Fruit fly (Drosophila melanogaster) whole organism, embryonic: ENCODE results near the gene rasp.
A peak's percentile ranks its signal among the peaks of the same experiment; 100 is the strongest.

Experiments
- BEAF-32 ChIP-seq: fragments of 200-800 bp; sonication (Bioruptor generic); optimal IDR thresholded peaks from 3 replicates; lab custom pipeline; 2017; ENCODE audit warnings: missing biosample characterization, missing genetic modification characterization, mild to moderate bottlenecking, moderate library complexity, missing genetic modification reagents
- CG10209 ChIP-seq: fragments of 200-800 bp; sonication (Bioruptor generic); optimal IDR thresholded peaks from 3 replicates; lab custom pipeline; 2017; ENCODE audit warnings: missing biosample characterization, mild to moderate bottlenecking, missing genetic modification characterization, missing genetic modification reagents
- CG10959 ChIP-seq: fragments of 200-800 bp; sonication (Bioruptor generic); IDR thresholded peaks from 2 replicates; pipeline ENCODE4 v1.3.6; 2022; ENCODE audit warnings: missing biosample characterization, missing genetic modification characterization
- CG10979 ChIP-seq: fragments of 200-800 bp; sonication (Bioruptor generic); optimal IDR thresholded peaks from 2 replicates; lab custom pipeline; 2018; ENCODE audit warnings: missing biosample characterization, mild to moderate bottlenecking, missing genetic modification characterization, moderate library complexity
- CG11696 ChIP-seq: fragments of 200-800 bp; sonication (Bioruptor generic); IDR thresholded peaks from 2 replicates; pipeline ENCODE4 v1.3.6; 2022; ENCODE audit warnings: missing biosample characterization, missing genetic modification characterization
- CG13775 ChIP-seq: fragments of 200-800 bp; sonication (Bioruptor generic); optimal IDR thresholded peaks from 3 replicates; lab custom pipeline; 2017; ENCODE audit warnings: missing biosample characterization, mild to moderate bottlenecking, missing genetic modification characterization
- CG14441 ChIP-seq: fragments of 200-800 bp; sonication (Bioruptor generic); IDR thresholded peaks from 2 replicates; pipeline ENCODE4 v1.3.6; 2022; ENCODE audit warnings: missing biosample characterization, missing genetic modification characterization
- CG15514 ChIP-seq: fragments of 200-800 bp; sonication (Bioruptor generic); optimal IDR thresholded peaks from 3 replicates; lab custom pipeline; 2017; ENCODE audit warnings: missing biosample characterization, missing genetic modification characterization, mild to moderate bottlenecking, moderate library complexity, missing genetic modification reagents
- CG17829 ChIP-seq: fragments of 200-800 bp; optimal IDR thresholded peaks from 2 replicates; lab custom pipeline; 2019; ENCODE audit warnings: missing biosample characterization, mild to moderate bottlenecking, missing genetic modification characterization, moderate library complexity
- CG2116 ChIP-seq: fragments of 200-800 bp; sonication (Bioruptor generic); optimal IDR thresholded peaks from 3 replicates; lab custom pipeline; 2018; ENCODE audit warnings: missing biosample characterization, mild to moderate bottlenecking, missing genetic modification characterization
- CG2120 ChIP-seq: fragments of 200-800 bp; sonication (Bioruptor generic); optimal IDR thresholded peaks from 3 replicates; lab custom pipeline; 2016; ENCODE audit warnings: missing biosample characterization, missing genetic modification characterization
- CG34422 ChIP-seq: fragments of 200-800 bp; sonication (Bioruptor generic); IDR thresholded peaks from 3 replicates; pipeline ENCODE4 v1.3.6; 2022; ENCODE audit warnings: missing biosample characterization, missing genetic modification characterization
- CG6254 ChIP-seq: fragments of 200-800 bp; sonication (Bioruptor generic); optimal IDR thresholded peaks from 3 replicates; lab custom pipeline; 2017; ENCODE audit warnings: mild to moderate bottlenecking, missing biosample characterization, missing genetic modification reagents, missing genetic modification characterization
- CG6765 ChIP-seq: fragments of 200-800 bp; sonication (Bioruptor generic); optimal IDR thresholded peaks from 3 replicates; lab custom pipeline; 2017; ENCODE audit warnings: missing biosample characterization, mild to moderate bottlenecking, missing genetic modification characterization
- CG8924 ChIP-seq: fragments of 200-800 bp; optimal IDR thresholded peaks from 3 replicates; lab custom pipeline; 2019; ENCODE audit warnings: missing biosample characterization, mild to moderate bottlenecking, missing genetic modification characterization, moderate library complexity
- CG9727 ChIP-seq: fragments of 200-800 bp; sonication (Bioruptor generic); optimal IDR thresholded peaks from 3 replicates; lab custom pipeline; 2017; ENCODE audit warnings: missing biosample characterization, mild to moderate bottlenecking, missing genetic modification characterization
- CoRest ChIP-seq: fragments of 200-800 bp; sonication (Bioruptor generic); optimal IDR thresholded peaks from 3 replicates; lab custom pipeline; 2018; ENCODE audit warnings: missing biosample characterization, mild to moderate bottlenecking, missing genetic modification characterization, moderate library complexity
- Ets97D ChIP-seq: fragments of 200-800 bp; sonication (Bioruptor generic); optimal IDR thresholded peaks from 3 replicates; lab custom pipeline; 2016; ENCODE audit warnings: missing biosample characterization, missing genetic modification characterization
- Fer3 ChIP-seq: fragments of 200-800 bp; sonication (Bioruptor generic); optimal IDR thresholded peaks from 2 replicates; lab custom pipeline; 2018; ENCODE audit warnings: missing biosample characterization, mild to moderate bottlenecking, missing genetic modification characterization, moderate library complexity
- HHEX ChIP-seq: fragments of 200-800 bp; sonication (Bioruptor generic); optimal IDR thresholded peaks from 3 replicates; lab custom pipeline; 2017; ENCODE audit warnings: missing biosample characterization, mild to moderate bottlenecking, missing genetic modification characterization, missing genetic modification reagents
- HLH3B ChIP-seq: fragments of 200-800 bp; sonication (Bioruptor generic); IDR thresholded peaks from 2 replicates; pipeline ENCODE4 v1.3.6; 2022; ENCODE audit warnings: missing biosample characterization, missing genetic modification characterization
- Hr51 ChIP-seq, 2 experiments: fragments of 200-800 bp; sonication (Bioruptor generic); optimal IDR thresholded peaks; 2 replicates in 1 of 2; 3 replicates in 1 of 2; lab custom pipeline; 2016 to 2018; ENCODE audit warnings: missing biosample characterization in 2 of 2, missing genetic modification characterization in 2 of 2, mild to moderate bottlenecking in 1 of 2, moderate library complexity in 1 of 2
- Meics ChIP-seq: fragments of 200-800 bp; sonication (Bioruptor generic); optimal IDR thresholded peaks from 2 replicates; lab custom pipeline; 2017; ENCODE audit warnings: missing biosample characterization, mild to moderate bottlenecking, missing genetic modification characterization
- Oli ChIP-seq: fragments of 200-800 bp; sonication (Bioruptor generic); optimal IDR thresholded peaks from 2 replicates; lab custom pipeline; 2018; ENCODE audit warnings: missing biosample characterization, mild to moderate bottlenecking, missing genetic modification characterization, moderate library complexity
- Rfx ChIP-seq: fragments of 200-800 bp; sonication (Bioruptor generic); IDR thresholded peaks from 2 replicates; pipeline ENCODE4 v1.3.6; 2022; ENCODE audit warnings: missing biosample characterization, missing genetic modification characterization
- Tbp ChIP-seq: fragments of >200 bp; optimal IDR thresholded peaks from 2 replicates; lab custom pipeline; 2018; ENCODE audit warnings: missing biosample characterization, missing genetic modification characterization
- Trl ChIP-seq, 3 experiments: fragments of >200 bp in 2 of 3; fragments of 200-800 bp in 1 of 3; sonication (Bioruptor generic) in 1 of 3; optimal IDR thresholded peaks; 2 replicates in 1 of 3; 3 replicates in 2 of 3; lab custom pipeline; 2016 to 2017; ENCODE audit warnings: missing biosample characterization in 1 of 3, missing genetic modification characterization in 1 of 3
- amos ChIP-seq: fragments of 200-800 bp; sonication (Bioruptor generic); IDR thresholded peaks from 2 replicates; pipeline ENCODE4 v1.3.6; 2022; ENCODE audit warnings: missing biosample characterization, missing genetic modification characterization; ENCODE audit not compliant: partially characterized antibody
- ap ChIP-seq: fragments of 200-800 bp; sonication (Bioruptor generic); IDR thresholded peaks from 2 replicates; pipeline ENCODE4 v1.3.6; 2022; ENCODE audit warnings: missing biosample characterization, missing genetic modification characterization
- ara ChIP-seq: fragments of 200-800 bp; sonication (Bioruptor generic); IDR thresholded peaks from 2 replicates; pipeline ENCODE4 v1.3.6; 2022; ENCODE audit warnings: missing biosample characterization, missing genetic modification characterization
- bbx ChIP-seq: fragments of 200-800 bp; sonication (Bioruptor generic); IDR thresholded peaks from 2 replicates; pipeline ENCODE4 v1.3.6; 2022; ENCODE audit warnings: missing biosample characterization, missing genetic modification characterization; ENCODE audit not compliant: partially characterized antibody
- bcd ChIP-seq: fragments of 200-800 bp; sonication (Bioruptor generic); optimal IDR thresholded peaks from 2 replicates; lab custom pipeline; 2017; ENCODE audit warnings: missing biosample characterization, mild to moderate bottlenecking, missing genetic modification characterization
- cg ChIP-seq: fragments of 200-800 bp; sonication (Bioruptor generic); optimal IDR thresholded peaks from 3 replicates; lab custom pipeline; 2019; ENCODE audit warnings: missing biosample characterization, mild to moderate bottlenecking, missing genetic modification characterization, moderate library complexity
- dmrt11E ChIP-seq: fragments of 200-800 bp; sonication (Bioruptor generic); optimal IDR thresholded peaks from 3 replicates; lab custom pipeline; 2018; ENCODE audit warnings: missing biosample characterization, mild to moderate bottlenecking, missing genetic modification characterization, moderate library complexity
- fd3F ChIP-seq: fragments of 200-800 bp; sonication (Bioruptor generic); optimal IDR thresholded peaks from 2 replicates; lab custom pipeline; 2018; ENCODE audit warnings: missing biosample characterization, mild to moderate bottlenecking, missing genetic modification characterization, moderate library complexity
- fu2 ChIP-seq: fragments of 200-800 bp; sonication (Bioruptor generic); optimal IDR thresholded peaks from 2 replicates; lab custom pipeline; 2016; ENCODE audit warnings: missing biosample characterization, missing genetic modification characterization
- gem ChIP-seq: fragments of 200-800 bp; sonication (Bioruptor generic); optimal IDR thresholded peaks from 2 replicates; lab custom pipeline; 2019; ENCODE audit warnings: missing biosample characterization, mild to moderate bottlenecking, missing genetic modification characterization, moderate library complexity
- gfzf ChIP-seq: fragments of 200-800 bp; sonication (Bioruptor generic); optimal IDR thresholded peaks from 2 replicates; lab custom pipeline; 2016; ENCODE audit warnings: missing biosample characterization, mild to moderate bottlenecking, missing genetic modification characterization, moderate library complexity
- gro ChIP-seq: fragments of 200-800 bp; sonication (Bioruptor generic); optimal IDR thresholded peaks from 2 replicates; lab custom pipeline; 2016; ENCODE audit warnings: missing biosample characterization, missing genetic modification characterization
- hth ChIP-seq: fragments of >200 bp; optimal IDR thresholded peaks from 2 replicates; lab custom pipeline; 2017; ENCODE audit warnings: inconsistent platforms
- jing ChIP-seq: fragments of 200-800 bp; sonication (Bioruptor generic); optimal IDR thresholded peaks from 2 replicates; lab custom pipeline; 2018; ENCODE audit warnings: missing biosample characterization, mild to moderate bottlenecking, missing genetic modification characterization
- kay ChIP-seq: fragments of 200-800 bp; sonication (Bioruptor generic); optimal IDR thresholded peaks from 2 replicates; lab custom pipeline; 2016; ENCODE audit warnings: missing biosample characterization, missing genetic modification characterization
- nmo ChIP-seq: fragments of 200-800 bp; sonication (Bioruptor generic); optimal IDR thresholded peaks from 2 replicates; lab custom pipeline; 2018; ENCODE audit warnings: missing biosample characterization, mild to moderate bottlenecking, missing genetic modification characterization, moderate library complexity
- phol ChIP-seq: fragments of 200-800 bp; sonication (Bioruptor generic); optimal IDR thresholded peaks from 3 replicates; lab custom pipeline; 2018; ENCODE audit warnings: missing biosample characterization, mild to moderate bottlenecking, missing genetic modification characterization, moderate library complexity
- pzg ChIP-seq: fragments of 200-800 bp; sonication (Bioruptor generic); optimal IDR thresholded peaks from 3 replicates; lab custom pipeline; 2018; ENCODE audit warnings: missing biosample characterization, mild to moderate bottlenecking, missing genetic modification characterization, moderate library complexity
- slou ChIP-seq: fragments of 200-800 bp; sonication (Bioruptor generic); optimal IDR thresholded peaks from 3 replicates; lab custom pipeline; 2016; ENCODE audit warnings: missing biosample characterization, missing genetic modification characterization
- unpg ChIP-seq: fragments of 200-800 bp; sonication (Bioruptor generic); optimal IDR thresholded peaks from 3 replicates; lab custom pipeline; 2018; ENCODE audit warnings: missing biosample characterization, mild to moderate bottlenecking, missing genetic modification characterization, moderate library complexity
- zf30C ChIP-seq: fragments of 200-800 bp; sonication (Bioruptor generic); optimal IDR thresholded peaks from 3 replicates; lab custom pipeline; 2018; ENCODE audit warnings: missing biosample characterization, mild to moderate bottlenecking, missing genetic modification characterization

Gene rasp

DNA sequence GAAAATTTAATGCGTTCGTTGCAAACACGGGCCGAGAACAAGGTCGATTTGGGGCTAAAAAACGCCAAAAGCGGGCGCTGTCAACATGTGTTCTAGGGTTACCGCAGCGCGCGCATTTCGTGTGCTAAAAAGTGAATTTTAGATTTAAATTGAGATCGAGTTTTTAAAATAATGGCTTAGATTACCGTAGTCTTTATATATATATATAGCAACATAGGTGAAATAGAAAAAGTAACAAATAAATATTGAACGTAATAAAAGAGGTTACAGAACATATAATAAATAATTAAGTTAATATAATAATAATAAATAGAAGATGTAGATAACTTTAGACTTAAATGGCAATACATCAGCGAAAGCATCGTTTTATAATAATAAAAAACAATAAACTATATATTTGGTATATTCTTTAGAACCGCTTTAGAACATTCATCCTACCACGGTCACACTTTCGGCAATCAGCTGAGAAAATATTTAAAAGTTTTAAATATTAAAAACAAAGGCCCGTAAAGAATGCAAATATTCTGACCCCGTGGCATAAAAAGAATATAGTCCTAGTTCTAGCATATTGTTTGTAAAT, 18.5 kb upstream of the rasp start, which contains the start of the genes CG11537 and Alg2 (continued):
- TF ChIP-seq phol (tag; lab: Kevin White, UChicago) = peak; percentile 44
- TF ChIP-seq HLH3B (GFP tag; lab: Robert Waterston, UW) = peak; percentile 13; the same call in 1 of the 2 replicates
- TF ChIP-seq ara (GFP tag; lab: Robert Waterston, UW) = no peak
- no peak for TF ChIP-seq gro
- peak; percentile 33 for TF ChIP-seq dmrt11E (tag; lab: Kevin White, UChicago)
- no peak for TF ChIP-seq slou (GFP tag; lab: Kevin White, UChicago)
- no peak for TF ChIP-seq cg (GFP tag; lab: Kevin White, UChicago)
- TF ChIP-seq CoRest (tag; lab: Kevin White, UChicago) = peak; percentile 38
- peak; percentile 3 for TF ChIP-seq Ets97D (GFP tag; lab: Kevin White, UChicago)
- TF ChIP-seq Tbp (GFP tag; lab: Kevin White, UChicago) = peak; percentile 46
- TF ChIP-seq CG11696 = no peak
- peak; percentile 69 for TF ChIP-seq gfzf (GFP tag; lab: Kevin White, UChicago)
- peak; percentile 38 for TF ChIP-seq unpg
- peak; percentile 34 for TF ChIP-seq Fer3 (tag; lab: Kevin White, UChicago)
- peak; percentile 66 for TF ChIP-seq CG8924 (tag; lab: Kevin White, UChicago)
- 0 out of 3 replicates have a peak, but pooled peaks have one; percentile 39 for TF ChIP-seq CG34422 (GFP tag; lab: Robert Waterston, UW)
- TF ChIP-seq jing = no peak
- TF ChIP-seq fd3F = no peak
- TF ChIP-seq zf30C (GFP tag; lab: Kevin White, UChicago) = no peak
- peak; percentile 39 for TF ChIP-seq Meics (GFP tag; lab: Kevin White, UChicago)
- no peak for TF ChIP-seq Trl (optimal IDR thresholded peaks at IDR 0.05; lab: Kevin White, UChicago)
- TF ChIP-seq Trl (GFP tag; optimal IDR thresholded peaks at IDR 0.05; lab: Kevin White, UChicago) = no peak
- TF ChIP-seq Oli = no peak
- TF ChIP-seq CG13775 (GFP tag; lab: Kevin White, UChicago) = peak; percentile 25
- no peak for TF ChIP-seq CG6765 (GFP tag; lab: Kevin White, UChicago)
- TF ChIP-seq bbx = no peak
- TF ChIP-seq hth (lab: Kevin White, UChicago) = no peak
- TF ChIP-seq gem (tag; lab: Kevin White, UChicago) = peak; percentile 55
- TF ChIP-seq CG2116 (GFP tag; lab: Kevin White, UChicago) = peak; percentile 35
- no peak for TF ChIP-seq CG10959 (GFP tag; lab: Robert Waterston, UW)
- TF ChIP-seq CG14441 (GFP tag; lab: Robert Waterston, UW) = 0 out of 2 replicates have a peak, but pooled peaks have one; percentile 2
- TF ChIP-seq CG2120 (GFP tag; lab: Kevin White, UChicago) = peak; percentile 36
- TF ChIP-seq CG9727 (GFP tag; lab: Kevin White, UChicago) = peak; percentile 39
- peak; percentile 35 for TF ChIP-seq CG15514 (GFP tag; lab: Kevin White, UChicago)
- TF ChIP-seq CG10209 (GFP tag; lab: Kevin White, UChicago) = peak; percentile 34
- TF ChIP-seq HHEX (GFP tag; lab: Kevin White, UChicago) = peak; percentile 12
- peak in 1 of 2 experiments; percentile 14 for TF ChIP-seq Hr51 (GFP tag; optimal IDR thresholded peaks at IDR 0.05; lab: Kevin White, UChicago)
- TF ChIP-seq CG6254 (GFP tag; lab: Kevin White, UChicago) = no peak
- TF ChIP-seq amos (GFP tag; lab: Robert Waterston, UW) = peak; percentile 28; the same call in 1 of the 2 replicates
- no peak for TF ChIP-seq fu2
- peak; percentile 23; the same call in 1 of the 2 replicates for TF ChIP-seq ap
- peak; percentile 22 for TF ChIP-seq BEAF-32 (GFP tag; lab: Kevin White, UChicago)
- peak; percentile 13 for TF ChIP-seq CG10979 (tag; lab: Kevin White, UChicago)
- no peak for TF ChIP-seq kay (GFP tag; lab: Kevin White, UChicago)
- TF ChIP-seq bcd (GFP tag; lab: Kevin White, UChicago) = peak; percentile 15
- peak; percentile 42 for TF ChIP-seq pzg (GFP tag; lab: Kevin White, UChicago)
- TF ChIP-seq CG17829 (tag; lab: Kevin White, UChicago) = peak; percentile 44
- TF ChIP-seq Rfx (GFP tag; lab: Robert Waterston, UW) = peak; percentile 56
- peak; percentile 26 for TF ChIP-seq nmo
